Fruit fly (Drosophila melanogaster) whole organism, embryonic: ENCODE measurements around the gene CG16964.

Experiments used
- Antp ChIP-seq: fragments of 200-800 bp; sonication (Bioruptor generic); optimal IDR thresholded peaks from 3 replicates; lab custom pipeline; 2016; ENCODE audit warnings: missing biosample characterization, missing genetic modification characterization
- CG10147 ChIP-seq: fragments of 200-800 bp; sonication (Bioruptor generic); optimal IDR thresholded peaks from 2 replicates; lab custom pipeline; 2019; ENCODE audit warnings: missing biosample characterization, mild to moderate bottlenecking, missing genetic modification characterization, moderate library complexity
- CG10321 ChIP-seq: fragments of 200-800 bp; sonication (Bioruptor generic); IDR thresholded peaks from 2 replicates; pipeline ENCODE4 v1.3.6; 2022; ENCODE audit warnings: missing biosample characterization, missing genetic modification characterization
- CG11456 ChIP-seq: fragments of 200-800 bp; sonication (Bioruptor generic); IDR thresholded peaks from 3 replicates; pipeline ENCODE4 v1.3.6; 2022; ENCODE audit warnings: missing biosample characterization, missing genetic modification characterization
- CG11504 ChIP-seq: fragments of 200-800 bp; sonication (Bioruptor generic); optimal IDR thresholded peaks from 3 replicates; lab custom pipeline; 2019; ENCODE audit warnings: missing biosample characterization, mild to moderate bottlenecking, missing genetic modification characterization, moderate library complexity
- CG12071 ChIP-seq: fragments of 200-800 bp; sonication (Bioruptor generic); optimal IDR thresholded peaks from 3 replicates; lab custom pipeline; 2018; ENCODE audit warnings: missing biosample characterization, mild to moderate bottlenecking, missing genetic modification characterization
- CG12769 ChIP-seq: fragments of 200-800 bp; sonication (Bioruptor generic); optimal IDR thresholded peaks from 2 replicates; lab custom pipeline; 2019; ENCODE audit warnings: missing biosample characterization, mild to moderate bottlenecking, missing genetic modification characterization, moderate library complexity
- CG14441 ChIP-seq: fragments of 200-800 bp; sonication (Bioruptor generic); IDR thresholded peaks from 2 replicates; pipeline ENCODE4 v1.3.6; 2022; ENCODE audit warnings: missing biosample characterization, missing genetic modification characterization
- CG15514 ChIP-seq: fragments of 200-800 bp; sonication (Bioruptor generic); optimal IDR thresholded peaks from 3 replicates; lab custom pipeline; 2017; ENCODE audit warnings: missing biosample characterization, missing genetic modification characterization, mild to moderate bottlenecking, moderate library complexity, missing genetic modification reagents
- CG17328 ChIP-seq: fragments of 200-800 bp; sonication (Bioruptor generic); IDR thresholded peaks from 2 replicates; pipeline ENCODE4 v1.3.6; 2022; ENCODE audit warnings: missing biosample characterization, missing genetic modification characterization
- CG30431 ChIP-seq: fragments of 200-800 bp; sonication (Bioruptor generic); optimal IDR thresholded peaks from 2 replicates; lab custom pipeline; 2017; ENCODE audit warnings: missing biosample characterization, missing genetic modification characterization
- CG42726 ChIP-seq: fragments of 200-800 bp; sonication (Bioruptor generic); IDR thresholded peaks from 2 replicates; pipeline ENCODE4 v1.3.6; 2022; ENCODE audit warnings: missing biosample characterization, missing genetic modification characterization; ENCODE audit not compliant: partially characterized antibody
- CG6689 ChIP-seq: fragments of 200-800 bp; sonication (Bioruptor generic); IDR thresholded peaks from 2 replicates; pipeline ENCODE4 v1.3.6; 2022; ENCODE audit warnings: missing biosample characterization, missing genetic modification characterization
- CG7839 ChIP-seq: fragments of 200-800 bp; sonication (Bioruptor generic); optimal IDR thresholded peaks from 3 replicates; lab custom pipeline; 2018; ENCODE audit warnings: missing biosample characterization, mild to moderate bottlenecking, missing genetic modification characterization, moderate library complexity
- CG9215 ChIP-seq: fragments of 200-800 bp; sonication (Bioruptor generic); IDR thresholded peaks from 2 replicates; pipeline ENCODE4 v1.3.6; 2022; ENCODE audit warnings: missing biosample characterization, missing genetic modification characterization
- CG9609 ChIP-seq: fragments of 200-800 bp; sonication (Bioruptor generic); optimal IDR thresholded peaks from 3 replicates; lab custom pipeline; 2016; ENCODE audit warnings: missing biosample characterization, missing genetic modification characterization
- CG9932 ChIP-seq: fragments of 200-800 bp; sonication (Bioruptor generic); IDR thresholded peaks from 2 replicates; pipeline ENCODE4 v1.3.6; 2022; ENCODE audit warnings: missing biosample characterization, missing genetic modification characterization
- Dbx ChIP-seq: fragments of 200-800 bp; sonication (Bioruptor generic); IDR thresholded peaks from 3 replicates; pipeline ENCODE4 v1.3.6; 2022; ENCODE audit warnings: missing biosample characterization, missing genetic modification characterization
- Fer1 ChIP-seq: fragments of 200-800 bp; sonication (Bioruptor generic); optimal IDR thresholded peaks from 2 replicates; lab custom pipeline; 2017; ENCODE audit warnings: missing biosample characterization, mild to moderate bottlenecking, missing genetic modification characterization
- Fer3 ChIP-seq: fragments of 200-800 bp; sonication (Bioruptor generic); optimal IDR thresholded peaks from 2 replicates; lab custom pipeline; 2018; ENCODE audit warnings: missing biosample characterization, mild to moderate bottlenecking, missing genetic modification characterization, moderate library complexity
- GATAe ChIP-seq: fragments of 200-800 bp; sonication (Bioruptor generic); conservative IDR thresholded peaks from 2 replicates; pipeline ENCODE4 v1.3.6; 2022; ENCODE audit warnings: missing biosample characterization, missing genetic modification characterization
- H2.0 ChIP-seq: fragments of 200-800 bp; sonication (Bioruptor generic); IDR thresholded peaks from 2 replicates; pipeline ENCODE4 v1.3.6; 2022; ENCODE audit warnings: missing biosample characterization, missing genetic modification characterization
- Hmr ChIP-seq: fragments of 200-800 bp; sonication (Bioruptor generic); optimal IDR thresholded peaks from 3 replicates; lab custom pipeline; 2017; ENCODE audit warnings: mild to moderate bottlenecking, missing biosample characterization, missing genetic modification reagents, missing genetic modification characterization
- Hr51 ChIP-seq, 2 experiments: fragments of 200-800 bp; sonication (Bioruptor generic); optimal IDR thresholded peaks; 2 replicates in 1 of 2; 3 replicates in 1 of 2; lab custom pipeline; 2016 to 2018; ENCODE audit warnings: missing biosample characterization in 2 of 2, missing genetic modification characterization in 2 of 2, mild to moderate bottlenecking in 1 of 2, moderate library complexity in 1 of 2
- MBD-R2 ChIP-seq: fragments of 200-800 bp; sonication (Bioruptor generic); IDR thresholded peaks from 2 replicates; pipeline ENCODE4 v1.3.6; 2022; ENCODE audit warnings: missing biosample characterization, missing genetic modification characterization
- Med ChIP-seq: fragments of 200-800 bp; sonication (Bioruptor generic); peaks from one replicate; lab custom pipeline; 2016; ENCODE audit warnings: missing biosample characterization, missing genetic modification characterization, mild to moderate bottlenecking, inconsistent platforms, moderate library complexity
- NC2β ChIP-seq: fragments of 200-800 bp; sonication (Bioruptor generic); optimal IDR thresholded peaks from 2 replicates; lab custom pipeline; 2016; ENCODE audit warnings: missing biosample characterization, missing genetic modification characterization
- Opbp ChIP-seq: fragments of 200-800 bp; sonication (Bioruptor generic); IDR thresholded peaks from 3 replicates; pipeline ENCODE4 v1.3.6; 2022; ENCODE audit warnings: missing biosample characterization, missing genetic modification characterization; ENCODE audit not compliant: partially characterized antibody
- Poxn ChIP-seq: fragments of 200-800 bp; sonication (Bioruptor generic); IDR thresholded peaks from 2 replicates; pipeline ENCODE4 v1.3.6; 2022; ENCODE audit warnings: missing biosample characterization, missing genetic modification characterization
- Rfx ChIP-seq: fragments of 200-800 bp; sonication (Bioruptor generic); IDR thresholded peaks from 2 replicates; pipeline ENCODE4 v1.3.6; 2022; ENCODE audit warnings: missing biosample characterization, missing genetic modification characterization
- Trl ChIP-seq, 3 experiments: fragments of >200 bp in 2 of 3; fragments of 200-800 bp in 1 of 3; sonication (Bioruptor generic) in 1 of 3; optimal IDR thresholded peaks; 2 replicates in 1 of 3; 3 replicates in 2 of 3; lab custom pipeline; 2016 to 2017; ENCODE audit warnings: missing biosample characterization in 1 of 3, missing genetic modification characterization in 1 of 3
- Xrp1 ChIP-seq: fragments of 200-800 bp; sonication (Bioruptor generic); IDR thresholded peaks from 2 replicates; pipeline ENCODE4 v1.3.6; 2022; ENCODE audit warnings: missing biosample characterization, missing genetic modification characterization
- ac ChIP-seq: fragments of 200-800 bp; sonication (Bioruptor generic); optimal IDR thresholded peaks from 3 replicates; lab custom pipeline; 2017; ENCODE audit warnings: missing biosample characterization, mild to moderate bottlenecking, missing genetic modification characterization
- br ChIP-seq: fragments of >200 bp; optimal IDR thresholded peaks from 2 replicates; lab custom pipeline; 2017
- cas ChIP-seq: fragments of 200-800 bp; sonication (Bioruptor generic); IDR thresholded peaks from 2 replicates; pipeline ENCODE4 v1.3.6; 2022; ENCODE audit warnings: missing biosample characterization, missing genetic modification characterization
- ci ChIP-seq: fragments of 200-800 bp; sonication (Bioruptor generic); IDR thresholded peaks from 3 replicates; pipeline ENCODE4 v1.3.6; 2022; ENCODE audit warnings: missing biosample characterization, missing genetic modification characterization
- dpn ChIP-seq, 2 experiments: fragments of 200-800 bp; sonication (Bioruptor generic); optimal IDR thresholded peaks; 3 replicates each; lab custom pipeline; 2016; ENCODE audit warnings: missing biosample characterization in 2 of 2, missing genetic modification characterization in 2 of 2
- fd102C ChIP-seq: fragments of 200-800 bp; sonication (Bioruptor generic); optimal IDR thresholded peaks from 2 replicates; lab custom pipeline; 2018; ENCODE audit warnings: missing biosample characterization, mild to moderate bottlenecking, missing genetic modification characterization, moderate library complexity
- fd3F ChIP-seq: fragments of 200-800 bp; sonication (Bioruptor generic); optimal IDR thresholded peaks from 2 replicates; lab custom pipeline; 2018; ENCODE audit warnings: missing biosample characterization, mild to moderate bottlenecking, missing genetic modification characterization, moderate library complexity
- gem ChIP-seq: fragments of 200-800 bp; sonication (Bioruptor generic); optimal IDR thresholded peaks from 2 replicates; lab custom pipeline; 2019; ENCODE audit warnings: missing biosample characterization, mild to moderate bottlenecking, missing genetic modification characterization, moderate library complexity
- gro ChIP-seq: fragments of 200-800 bp; sonication (Bioruptor generic); optimal IDR thresholded peaks from 2 replicates; lab custom pipeline; 2016; ENCODE audit warnings: missing biosample characterization, missing genetic modification characterization
- ken ChIP-seq: fragments of 200-800 bp; sonication (Bioruptor generic); IDR thresholded peaks from 3 replicates; pipeline ENCODE4 v1.3.6; 2022; ENCODE audit warnings: missing biosample characterization, missing genetic modification characterization
- lilli ChIP-seq: fragments of 200-800 bp; sonication (Bioruptor generic); optimal IDR thresholded peaks from 3 replicates; lab custom pipeline; 2016; ENCODE audit warnings: missing biosample characterization, missing genetic modification characterization
- pros ChIP-seq: fragments of 200-800 bp; sonication (Bioruptor generic); optimal IDR thresholded peaks from 3 replicates; lab custom pipeline; 2019; ENCODE audit warnings: missing biosample characterization, mild to moderate bottlenecking, missing genetic modification characterization, moderate library complexity
- scrt ChIP-seq: fragments of 200-800 bp; sonication (Bioruptor generic); optimal IDR thresholded peaks from 2 replicates; lab custom pipeline; 2018; ENCODE audit warnings: missing biosample characterization, mild to moderate bottlenecking, missing genetic modification characterization, moderate library complexity
- seq ChIP-seq: fragments of 200-800 bp; sonication (Bioruptor generic); IDR thresholded peaks from 2 replicates; pipeline ENCODE4 v1.3.6; 2022; ENCODE audit warnings: missing biosample characterization, missing genetic modification characterization
- sima ChIP-seq: fragments of 200-800 bp; sonication (Bioruptor generic); optimal IDR thresholded peaks from 2 replicates; lab custom pipeline; 2016; ENCODE audit warnings: missing biosample characterization, missing genetic modification characterization
- so ChIP-seq: fragments of 200-800 bp; sonication (Bioruptor generic); IDR thresholded peaks from 3 replicates; pipeline ENCODE4 v1.3.6; 2022; ENCODE audit warnings: missing biosample characterization, missing genetic modification characterization
- tgo ChIP-seq: fragments of 200-800 bp; sonication (Bioruptor generic); IDR thresholded peaks from 3 replicates; pipeline ENCODE4 v1.3.6; 2022; ENCODE audit warnings: missing biosample characterization, missing genetic modification characterization
- vvl ChIP-seq: fragments of 200-800 bp; sonication (Bioruptor generic); IDR thresholded peaks from 2 replicates; pipeline ENCODE4 v1.3.6; 2022; ENCODE audit warnings: missing biosample characterization, missing genetic modification characterization

CG16964 gene

DNA sequence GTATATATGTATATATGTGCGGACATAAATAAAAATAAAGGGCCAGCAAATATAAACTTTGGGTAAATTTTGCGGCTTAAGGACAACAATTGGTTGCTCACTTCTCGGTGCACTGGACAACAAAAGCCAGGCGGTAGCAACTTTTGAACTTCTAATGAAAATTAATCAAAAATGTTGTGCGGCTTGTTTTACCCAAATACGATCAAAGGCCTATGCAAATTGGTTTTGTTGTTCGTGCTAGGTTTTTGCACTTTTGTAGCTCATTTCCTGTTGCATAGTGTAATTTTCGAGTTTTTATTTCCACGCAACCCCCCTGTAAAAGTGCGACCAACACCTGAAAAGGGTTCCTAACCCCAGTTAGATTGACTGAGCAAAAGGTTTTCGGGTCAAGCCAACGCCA, 45.3 kb upstream of the CG16964 start (continued):
- TF ChIP-seq pros (GFP tag; lab: Kevin White, UChicago) (no peak), CG10321 (GFP tag; lab: Robert Waterston, UW) (no peak), tgo (peak; percentile 26; the same call in 1 of the 3 replicates), MBD-R2 (GFP tag; lab: Robert Waterston, UW) (no peak), ci (GFP tag; lab: Robert Waterston, UW) (0 out of 3 replicates have a peak, but pooled peaks have one; percentile 41), scrt (GFP tag; lab: Kevin White, UChicago) (peak; percentile 15), Opbp (GFP tag; lab: Robert Waterston, UW) (no peak), CG17328 (GFP tag; lab: Robert Waterston, UW) (peak; percentile 34; the same call in 1 of the 2 replicates), cas (GFP tag; lab: Robert Waterston, UW) (no peak), CG14441 (GFP tag; lab: Robert Waterston, UW) (peak; percentile 49; the same call in 1 of the 2 replicates), CG6689 (GFP tag; lab: Robert Waterston, UW) (peak; percentile 47; the same call in 1 of the 2 replicates), so (GFP tag; lab: Robert Waterston, UW) (no peak), sima (GFP tag; lab: Kevin White, UChicago) (no peak), Fer1 (GFP tag; lab: Kevin White, UChicago) (peak; percentile 44), fd102C (GFP tag; lab: Kevin White, UChicago) (no peak), NC2β (GFP tag; lab: Kevin White, UChicago) (no peak), lilli (GFP tag; lab: Kevin White, UChicago) (peak; percentile 51), Hmr (GFP tag; lab: Kevin White, UChicago) (peak; percentile 43), Trl (optimal IDR thresholded peaks at IDR 0.05; lab: Kevin White, UChicago) (no peak), Trl (GFP tag; optimal IDR thresholded peaks at IDR 0.05; lab: Kevin White, UChicago) (no peak), ken (0 out of 3 replicates have a peak, but pooled peaks have one; percentile 12), CG42726 (GFP tag; lab: Robert Waterston, UW) (no peak), Med (GFP tag; lab: Kevin White, UChicago) (peak; percentile 83), Antp (no peak), GATAe (0 out of 2 replicates have a peak, but pooled peaks have one; percentile 29), vvl (no peak; the same call in 1 of the 2 replicates), dpn (GFP tag; optimal IDR thresholded peaks at IDR 0.05; lab: Kevin White, UChicago) (no peak), Dbx (GFP tag; lab: Robert Waterston, UW) (peak; percentile 63; the same call in 1 of the 3 replicates), gro (peak; percentile 10), CG7839 (tag; lab: Kevin White, UChicago) (peak; percentile 40), CG9932 (GFP tag; lab: Robert Waterston, UW) (peak; percentile 50), CG9215 (GFP tag; lab: Robert Waterston, UW) (peak; percentile 28; the same call in 1 of the 2 replicates), gem (tag; lab: Kevin White, UChicago) (peak; percentile 43), H2.0 (0 out of 2 replicates have a peak, but pooled peaks have one; percentile 16), seq (GFP tag; lab: Robert Waterston, UW) (0 out of 2 replicates have a peak, but pooled peaks have one; percentile 13), CG9609 (GFP tag; lab: Kevin White, UChicago) (no peak), Hr51 (GFP tag; optimal IDR thresholded peaks at IDR 0.05; lab: Kevin White, UChicago) (peak in 1 of 2 experiments; percentile 38), CG15514 (GFP tag; lab: Kevin White, UChicago) (peak; percentile 23), CG12071 (GFP tag; lab: Kevin White, UChicago) (peak; percentile 25), Poxn (GFP tag; lab: Robert Waterston, UW) (0 out of 2 replicates have a peak, but pooled peaks have one; percentile 18), ac (GFP tag; lab: Kevin White, UChicago) (no peak), CG30431 (no peak), CG12769 (tag; lab: Kevin White, UChicago) (peak; percentile 55), Xrp1 (0 out of 2 replicates have a peak, but pooled peaks have one; percentile 31), Rfx (peak; percentile 68), CG11504 (tag; lab: Kevin White, UChicago) (peak; percentile 40), Fer3 (tag; lab: Kevin White, UChicago) (peak; percentile 33), fd3F (peak; percentile 30), CG11456 (GFP tag; lab: Robert Waterston, UW) (0 out of 3 replicates have a peak, but pooled peaks have one; percentile 36), CG10147 (GFP tag; lab: Kevin White, UChicago) (peak; percentile 36), br (no peak)
